Worm (Caenorhabditis elegans): ENCODE results near the gene Y116F11B.14.
"Not testable (repeated sequence)": the region's sequence is repeated elsewhere in the genome, so short reads cannot be mapped to it uniquely, and the experiment has no call there.

The Y116F11B.14 gene

ce11 chrV:19922613-19923012 is 23.3 kb downstream of the Y116F11B.14 start, which contains the start of gene Y60A3A.16:
Gene Y60A3A.16 (minus strand): TSS chrV:19922713.
- TF ChIP-seq Y67H2A.10 (GFP tag; conservative IDR thresholded peaks at IDR 0.05) (no peak), attf-5 (GFP tag; optimal IDR thresholded peaks at IDR 0.05) (no peak), madf-8 (GFP tag; conservative IDR thresholded peaks at IDR 0.05) (no peak), T07F8.4 (tag; optimal IDR thresholded peaks at IDR 0.05) (no peak), dox-1 (GFP tag; IDR thresholded peaks at IDR 0.05) (no peak), rcor-1 (GFP tag; IDR thresholded peaks at IDR 0.05) (no peak), hlh-12 (tag; optimal IDR thresholded peaks at IDR 0.05) (no peak), ceh-58 (GFP tag; IDR thresholded peaks at IDR 0.05) (no peak), lin-54 (GFP tag; optimal IDR thresholded peaks at IDR 0.05) (no peak), dpl-1 (GFP tag; optimal IDR thresholded peaks at IDR 0.05) (no peak), tlf-1 (GFP tag; optimal IDR thresholded peaks at IDR 0.05) (no peak), Y95B8A.8 (GFP tag; IDR thresholded peaks at IDR 0.05) (no peak), ets-4 (GFP tag; optimal IDR thresholded peaks at IDR 0.05) (no peak), fkh-3 (tag; optimal IDR thresholded peaks at IDR 0.05) (no peak), ztf-28 (GFP tag; IDR thresholded peaks at IDR 0.05) (no peak), zim-3 (tag; optimal IDR thresholded peaks at IDR 0.05) (no peak), lin-40 (tag; optimal IDR thresholded peaks at IDR 0.05) (no peak), lir-1 (GFP tag; conservative IDR thresholded peaks at IDR 0.05) (no peak)

ce11 chrV:19923924-19924323 is 24.7 kb downstream of the Y116F11B.14 start, which contains the start of gene skr-4:
Gene skr-4 (plus strand): TSS chrV:19924224.
- TF ChIP-seq attf-3 (GFP tag; conservative IDR thresholded peaks at IDR 0.05), result no peak
- no peak for TF ChIP-seq hlh-12 (tag; optimal IDR thresholded peaks at IDR 0.05)
- no peak for TF ChIP-seq nfyb-1 (GFP tag; IDR thresholded peaks at IDR 0.05)
- TF ChIP-seq lir-1 (GFP tag; conservative IDR thresholded peaks at IDR 0.05), result no peak
- no peak for TF ChIP-seq tbx-9 (tag; optimal IDR thresholded peaks at IDR 0.05; ENCODE audit: borderline replicate concordance)

ce11 chrV:19934223-19934622 is 35.0 kb downstream of the Y116F11B.14 start, which contains the start of gene algn-7:
Gene algn-7 (minus strand): TSS chrV:19934323.
- peak; percentile 8 for TF ChIP-seq lsl-1 (GFP tag; optimal IDR thresholded peaks at IDR 0.05)
- TF ChIP-seq cebp-1 (GFP tag; IDR thresholded peaks at IDR 0.05), result no peak
- TF ChIP-seq cebp-1 (tag; optimal IDR thresholded peaks at IDR 0.05), result no peak

DNA sequence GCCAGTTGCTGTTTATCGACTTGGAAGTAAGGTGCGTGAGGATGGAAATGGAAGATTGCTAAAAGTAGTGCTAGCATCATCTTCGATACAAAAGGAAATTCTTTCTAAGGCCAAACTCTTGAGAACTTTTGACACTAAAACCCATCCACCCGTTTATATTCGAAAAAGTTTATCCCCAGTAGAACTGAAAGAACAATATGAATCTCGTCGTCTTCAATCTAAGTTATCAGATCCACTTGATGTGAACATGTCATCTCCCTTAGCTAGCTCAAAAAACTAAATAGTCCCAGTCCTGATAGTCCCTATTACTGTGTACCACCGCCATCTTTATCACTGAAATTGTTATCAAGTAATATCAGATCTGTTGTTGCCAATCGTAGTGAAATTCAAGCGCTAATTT is 37.7 kb downstream of the Y116F11B.14 start:
- TF ChIP-seq tlf-1 (GFP tag; optimal IDR thresholded peaks at IDR 0.05) (no peak), ceh-58 (GFP tag; IDR thresholded peaks at IDR 0.05) (no peak), egl-44 (GFP tag; IDR thresholded peaks at IDR 0.05) (no peak), unc-130 (GFP tag; optimal IDR thresholded peaks at IDR 0.05) (no peak), mcd-1 (GFP tag; IDR thresholded peaks at IDR 0.05) (no peak), nfya-2 (GFP tag; IDR thresholded peaks at IDR 0.05) (no peak), Y53G8AR.9 (GFP tag; conservative IDR thresholded peaks at IDR 0.05) (no peak)

ce11 chrV:19946529-19946928 is 47.3 kb downstream of the Y116F11B.14 start, which contains the start of gene dhs-24:
Gene dhs-24 (minus strand): TSS chrV:19946629.
- TF ChIP-seq ceh-58 (GFP tag; IDR thresholded peaks at IDR 0.05), result 0 out of 2 replicates have a peak, but pooled peaks have one; percentile 33
- TF ChIP-seq B0019.2 (GFP tag; conservative IDR thresholded peaks at IDR 0.05), result no peak

DNA sequence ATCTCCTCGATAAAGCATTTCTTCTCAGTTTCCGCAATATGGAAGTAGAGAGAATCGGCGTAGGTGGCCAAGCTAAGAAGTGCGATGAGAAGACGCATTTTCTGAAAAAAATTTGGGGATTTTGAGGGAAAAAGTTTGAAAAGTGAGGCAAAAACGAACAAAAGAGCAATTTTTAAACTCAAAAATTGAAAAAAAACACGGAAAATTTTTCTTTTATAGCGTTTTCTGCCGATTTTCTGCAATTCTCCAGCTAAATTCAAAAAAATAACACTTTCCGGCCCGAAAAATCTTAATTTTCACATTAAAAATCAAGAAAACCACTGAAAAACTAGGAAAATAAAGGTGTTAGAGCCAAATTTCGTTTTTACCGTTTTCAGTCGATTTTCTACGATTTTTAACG is 49.7 kb downstream of the Y116F11B.14 start, which contains the start of gene tmed-4:
Gene tmed-4 (minus strand): TSS at position 101 of the 400 bp plus-strand sequence.
- TF ChIP-seq ztf-26, nhr-179, nhr-27 (tag; optimal IDR thresholded peaks at IDR 0.05): not testable (repeated sequence)

Measured in whole organism, young adult.